1 worm cellular context compared by ENCODE assay signal in genomic region chrV:332585-332984, ce11.
TF ChIP-seq lines count a peak whose summit lies in the region.

No protein-coding gene starts in this region.

TF ChIP-seq in whole organism, L1 larva, 84 proteins besides CTCF, POLR2A, EP300 and RAD21 (continued from another document):
- no peak for TF ChIP-seq nhr-237 (tag; optimal IDR thresholded peaks at IDR 0.05; lab: Kevin White, UChicago)
- no peak for TF ChIP-seq tlp-1 (tag; optimal IDR thresholded peaks at IDR 0.05; lab: Kevin White, UChicago)
TF ChIP-seq in whole organism, L1 larva: peak in this region for 3.
